Fruit fly (Drosophila melanogaster) whole organism, embryonic: ENCODE results near the gene Gpdh1.

Source experiments
- Adf1 ChIP-seq: fragments of 200-800 bp; sonication (Bioruptor generic); IDR thresholded peaks from 2 replicates; pipeline ENCODE4 v1.3.6; 2022; ENCODE audit warnings: missing biosample characterization, missing genetic modification characterization
- Aef1 ChIP-seq: fragments of 200-800 bp; sonication (Bioruptor generic); IDR thresholded peaks from 3 replicates; pipeline ENCODE4 v1.3.6; 2022; ENCODE audit warnings: missing biosample characterization, missing genetic modification characterization
- BEAF-32 ChIP-seq: fragments of 200-800 bp; sonication (Bioruptor generic); optimal IDR thresholded peaks from 3 replicates; lab custom pipeline; 2017; ENCODE audit warnings: missing biosample characterization, missing genetic modification characterization, mild to moderate bottlenecking, moderate library complexity, missing genetic modification reagents
- CG10366 ChIP-seq: fragments of 200-800 bp; sonication (Bioruptor generic); IDR thresholded peaks from 2 replicates; pipeline ENCODE4 v1.3.6; 2022; ENCODE audit warnings: missing biosample characterization, missing genetic modification characterization
- CG12942 ChIP-seq: fragments of 200-800 bp; sonication (Bioruptor generic); optimal IDR thresholded peaks from 3 replicates; lab custom pipeline; 2016; ENCODE audit warnings: missing biosample characterization, missing genetic modification characterization
- CG15011 ChIP-seq: fragments of 200-800 bp; sonication (Bioruptor generic); optimal IDR thresholded peaks from 3 replicates; lab custom pipeline; 2018; ENCODE audit warnings: missing biosample characterization, mild to moderate bottlenecking, missing genetic modification characterization
- CG1647 ChIP-seq: fragments of 200-800 bp; sonication (Bioruptor generic); optimal IDR thresholded peaks from 3 replicates; lab custom pipeline; 2016; ENCODE audit warnings: missing biosample characterization, missing genetic modification characterization
- CG17802 ChIP-seq: fragments of 200-800 bp; sonication (Bioruptor generic); optimal IDR thresholded peaks from 2 replicates; lab custom pipeline; 2018; ENCODE audit warnings: missing biosample characterization, mild to moderate bottlenecking, missing genetic modification characterization, moderate library complexity
- CG17912 ChIP-seq: fragments of 200-800 bp; sonication (Bioruptor generic); optimal IDR thresholded peaks from 2 replicates; lab custom pipeline; 2018; ENCODE audit warnings: missing biosample characterization, mild to moderate bottlenecking, missing genetic modification characterization
- CG18764 ChIP-seq: fragments of 200-800 bp; sonication (Bioruptor generic); optimal IDR thresholded peaks from 3 replicates; lab custom pipeline; 2016; ENCODE audit warnings: missing biosample characterization, missing genetic modification characterization
- CG31441 ChIP-seq: fragments of 200-800 bp; sonication (Bioruptor generic); IDR thresholded peaks from 2 replicates; pipeline ENCODE4 v1.3.6; 2022; ENCODE audit warnings: missing biosample characterization, missing genetic modification characterization
- CG32767 ChIP-seq: fragments of 200-800 bp; sonication (Bioruptor generic); IDR thresholded peaks from 2 replicates; pipeline ENCODE4 v1.3.6; 2022; ENCODE audit warnings: missing biosample characterization, missing genetic modification characterization
- CG6254 ChIP-seq: fragments of 200-800 bp; sonication (Bioruptor generic); optimal IDR thresholded peaks from 3 replicates; lab custom pipeline; 2017; ENCODE audit warnings: mild to moderate bottlenecking, missing biosample characterization, missing genetic modification reagents, missing genetic modification characterization
- CG6689 ChIP-seq: fragments of 200-800 bp; sonication (Bioruptor generic); IDR thresholded peaks from 2 replicates; pipeline ENCODE4 v1.3.6; 2022; ENCODE audit warnings: missing biosample characterization, missing genetic modification characterization
- CG7556 ChIP-seq: fragments of 200-800 bp; sonication (Bioruptor generic); optimal IDR thresholded peaks from 2 replicates; lab custom pipeline; 2017; ENCODE audit warnings: missing biosample characterization, mild to moderate bottlenecking, missing genetic modification characterization
- CG7928 ChIP-seq: fragments of 200-800 bp; sonication (Bioruptor generic); optimal IDR thresholded peaks from 2 replicates; lab custom pipeline; 2017; ENCODE audit warnings: missing biosample characterization, mild to moderate bottlenecking, missing genetic modification characterization
- CG8089 ChIP-seq: fragments of 200-800 bp; sonication (Bioruptor generic); optimal IDR thresholded peaks from 3 replicates; lab custom pipeline; 2016; ENCODE audit warnings: missing biosample characterization, missing genetic modification characterization
- CG8478 ChIP-seq: fragments of >200 bp; optimal IDR thresholded peaks from 2 replicates; lab custom pipeline; 2018
- CG9817 ChIP-seq: fragments of 200-800 bp; sonication (Bioruptor generic); optimal IDR thresholded peaks from 2 replicates; lab custom pipeline; 2018; ENCODE audit warnings: missing biosample characterization, mild to moderate bottlenecking, missing genetic modification characterization, moderate library complexity
- CG9932 ChIP-seq: fragments of 200-800 bp; sonication (Bioruptor generic); IDR thresholded peaks from 2 replicates; pipeline ENCODE4 v1.3.6; 2022; ENCODE audit warnings: missing biosample characterization, missing genetic modification characterization
- D19B ChIP-seq: fragments of 200-800 bp; sonication (Bioruptor generic); optimal IDR thresholded peaks from 2 replicates; lab custom pipeline; 2017; ENCODE audit warnings: missing biosample characterization, mild to moderate bottlenecking, missing genetic modification characterization
- Doc2 ChIP-seq: fragments of 200-800 bp; sonication (Bioruptor generic); IDR thresholded peaks from 2 replicates; pipeline ENCODE4 v1.3.6; 2022; ENCODE audit warnings: missing biosample characterization, missing genetic modification characterization
- Drgx ChIP-seq: fragments of 200-800 bp; sonication (Bioruptor generic); IDR thresholded peaks from 2 replicates; pipeline ENCODE4 v1.3.6; 2022; ENCODE audit warnings: missing biosample characterization, missing genetic modification characterization
- H15 ChIP-seq: fragments of 200-800 bp; sonication (Bioruptor generic); IDR thresholded peaks from 3 replicates; pipeline ENCODE4 v1.3.6; 2022; ENCODE audit warnings: missing biosample characterization, missing genetic modification characterization
- HLH4C ChIP-seq: fragments of 200-800 bp; sonication (Bioruptor generic); IDR thresholded peaks from 3 replicates; pipeline ENCODE4 v1.3.6; 2022; ENCODE audit warnings: missing biosample characterization, missing genetic modification characterization; ENCODE audit not compliant: partially characterized antibody
- MBD-R2 ChIP-seq: fragments of 200-800 bp; sonication (Bioruptor generic); IDR thresholded peaks from 2 replicates; pipeline ENCODE4 v1.3.6; 2022; ENCODE audit warnings: missing biosample characterization, missing genetic modification characterization
- Myb ChIP-seq: fragments of 200-800 bp; sonication (Bioruptor generic); optimal IDR thresholded peaks from 2 replicates; lab custom pipeline; 2016; ENCODE audit warnings: missing biosample characterization, missing genetic modification characterization
- Oaz ChIP-seq: fragments of 200-800 bp; sonication (Bioruptor generic); IDR thresholded peaks from 2 replicates; pipeline ENCODE4 v1.3.6; 2022; ENCODE audit warnings: missing biosample characterization, missing genetic modification characterization
- Taf1 ChIP-seq: fragments of 200-800 bp; sonication (Bioruptor generic); IDR thresholded peaks from 2 replicates; pipeline ENCODE4 v1.3.6; 2022; ENCODE audit warnings: missing biosample characterization, missing genetic modification characterization
- bbx ChIP-seq: fragments of 200-800 bp; sonication (Bioruptor generic); IDR thresholded peaks from 2 replicates; pipeline ENCODE4 v1.3.6; 2022; ENCODE audit warnings: missing biosample characterization, missing genetic modification characterization; ENCODE audit not compliant: partially characterized antibody
- btn ChIP-seq: fragments of 200-800 bp; sonication (Bioruptor generic); optimal IDR thresholded peaks from 2 replicates; lab custom pipeline; 2016; ENCODE audit warnings: missing biosample characterization, missing genetic modification characterization
- caup ChIP-seq: fragments of 200-800 bp; sonication (Bioruptor generic); optimal IDR thresholded peaks from 3 replicates; lab custom pipeline; 2017; ENCODE audit warnings: missing biosample characterization, mild to moderate bottlenecking, missing genetic modification characterization, moderate library complexity; ENCODE audit not compliant: severe bottlenecking
- ci ChIP-seq: fragments of 200-800 bp; sonication (Bioruptor generic); IDR thresholded peaks from 3 replicates; pipeline ENCODE4 v1.3.6; 2022; ENCODE audit warnings: missing biosample characterization, missing genetic modification characterization
- dan ChIP-seq: fragments of 200-800 bp; sonication (Bioruptor generic); IDR thresholded peaks from 2 replicates; pipeline ENCODE4 v1.3.6; 2022; ENCODE audit warnings: missing biosample characterization, missing genetic modification characterization
- exex ChIP-seq: fragments of 200-800 bp; sonication (Bioruptor generic); optimal IDR thresholded peaks from 4 replicates; lab custom pipeline; 2018; ENCODE audit warnings: missing biosample characterization, mild to moderate bottlenecking, missing genetic modification characterization, moderate library complexity
- fu2 ChIP-seq: fragments of 200-800 bp; sonication (Bioruptor generic); optimal IDR thresholded peaks from 2 replicates; lab custom pipeline; 2016; ENCODE audit warnings: missing biosample characterization, missing genetic modification characterization
- ham ChIP-seq: fragments of 200-800 bp; sonication (Bioruptor generic); IDR thresholded peaks from 2 replicates; pipeline ENCODE4 v1.3.6; 2022; ENCODE audit warnings: missing biosample characterization, missing genetic modification characterization
- hbn ChIP-seq: fragments of 200-800 bp; sonication (Bioruptor generic); IDR thresholded peaks from 2 replicates; pipeline ENCODE4 v1.3.6; 2022; ENCODE audit warnings: missing biosample characterization, missing genetic modification characterization; ENCODE audit not compliant: partially characterized antibody
- lola ChIP-seq, 3 experiments: fragments of >200 bp in 2 of 3; fragments of 200-800 bp in 1 of 3; sonication (Bioruptor generic) in 1 of 3; optimal IDR thresholded peaks; 2 replicates each; lab custom pipeline; 2017 to 2019; ENCODE audit warnings: missing biosample characterization in 3 of 3, missing genetic modification characterization in 3 of 3, mild to moderate bottlenecking in 1 of 3, moderate library complexity in 1 of 3
- luna ChIP-seq: fragments of 200-800 bp; sonication (Bioruptor generic); optimal IDR thresholded peaks from 2 replicates; lab custom pipeline; 2016; ENCODE audit warnings: missing biosample characterization, missing genetic modification characterization
- maf-S ChIP-seq: fragments of 200-800 bp; sonication (Bioruptor generic); optimal IDR thresholded peaks from 2 replicates; lab custom pipeline; 2016; ENCODE audit warnings: missing biosample characterization, missing genetic modification characterization
- nerfin-1 ChIP-seq: fragments of 200-800 bp; sonication (Bioruptor generic); optimal IDR thresholded peaks from 3 replicates; lab custom pipeline; 2019; ENCODE audit warnings: missing biosample characterization, mild to moderate bottlenecking, missing genetic modification characterization, moderate library complexity
- odd ChIP-seq: fragments of 200-800 bp; sonication (Bioruptor generic); optimal IDR thresholded peaks from 2 replicates; lab custom pipeline; 2017; ENCODE audit warnings: missing biosample characterization, mild to moderate bottlenecking, missing genetic modification characterization
- rib ChIP-seq: fragments of 200-800 bp; sonication (Bioruptor generic); IDR thresholded peaks from 2 replicates; pipeline ENCODE4 v1.3.6; 2022; ENCODE audit warnings: missing biosample characterization, missing genetic modification characterization
- shn ChIP-seq: fragments of 200-800 bp; sonication (Bioruptor generic); optimal IDR thresholded peaks from 3 replicates; lab custom pipeline; 2016; ENCODE audit warnings: missing biosample characterization, missing genetic modification characterization
- ssp ChIP-seq: fragments of 200-800 bp; sonication (Bioruptor generic); IDR thresholded peaks from 2 replicates; pipeline ENCODE4 v1.3.6; 2022; ENCODE audit warnings: missing biosample characterization, missing genetic modification characterization
- sug ChIP-seq: fragments of 200-800 bp; optimal IDR thresholded peaks from 2 replicates; lab custom pipeline; 2019; ENCODE audit warnings: missing biosample characterization, mild to moderate bottlenecking, missing genetic modification characterization, moderate library complexity
- tgo ChIP-seq: fragments of 200-800 bp; sonication (Bioruptor generic); IDR thresholded peaks from 3 replicates; pipeline ENCODE4 v1.3.6; 2022; ENCODE audit warnings: missing biosample characterization, missing genetic modification characterization
- zfh1 ChIP-seq: fragments of 200-800 bp; sonication (Bioruptor generic); IDR thresholded peaks from 3 replicates; pipeline ENCODE4 v1.3.6; 2022; ENCODE audit warnings: missing biosample characterization, missing genetic modification characterization

Gene Gpdh1

DNA sequence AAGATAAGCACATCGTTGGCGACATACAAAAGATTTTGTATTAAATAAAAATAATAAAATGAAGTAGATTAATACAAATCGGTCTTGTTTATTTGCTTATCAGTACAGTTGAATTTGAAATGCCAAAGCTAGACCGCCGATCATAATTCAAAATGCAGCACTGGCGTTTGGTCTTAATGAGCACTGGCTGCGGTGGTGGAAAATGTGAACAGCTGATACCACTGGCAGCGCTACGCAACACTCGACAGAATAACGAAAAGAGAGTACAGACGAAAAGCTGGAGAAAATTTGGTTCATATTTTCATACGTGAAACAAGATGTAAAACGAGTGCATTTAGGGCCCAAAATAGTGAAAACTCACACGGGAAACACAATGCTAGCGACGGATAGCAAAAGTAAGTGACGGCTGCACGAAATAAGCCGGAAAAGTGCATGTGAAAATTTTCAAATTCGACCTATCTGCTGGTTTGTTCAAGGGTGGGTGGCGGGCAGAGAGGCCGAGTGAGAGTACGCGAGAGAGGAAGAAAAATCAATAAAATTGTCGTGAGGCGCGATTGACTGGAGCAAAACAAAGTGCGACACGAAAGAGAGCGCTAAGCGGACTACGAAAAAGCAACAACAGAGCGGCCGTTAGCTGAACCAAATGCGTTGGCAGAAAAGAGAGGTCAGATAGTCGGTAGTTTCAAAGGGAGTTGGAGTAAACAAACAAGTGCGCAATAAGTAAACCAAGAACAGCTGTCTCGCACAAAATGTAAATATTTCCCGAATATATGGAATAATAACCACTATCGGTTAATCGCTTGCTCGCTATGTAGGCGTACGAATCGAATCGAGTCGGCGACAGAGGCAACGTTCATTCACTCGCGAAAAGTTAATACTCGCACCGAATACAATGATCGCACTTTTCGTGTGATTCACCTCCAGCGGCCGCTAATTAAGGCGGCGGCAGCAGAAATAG is 36.3 kb upstream of the Gpdh1 start, which contains the start of gene bchs (continued):
- no peak for TF ChIP-seq H15 (GFP tag; lab: Robert Waterston, UW)
- peak; percentile 36 for TF ChIP-seq Myb
- peak; percentile 96 for TF ChIP-seq caup (GFP tag; lab: Kevin White, UChicago)
- TF ChIP-seq CG1647, result peak; percentile 73
- TF ChIP-seq Doc2 (GFP tag; lab: Robert Waterston, UW), result no peak
- TF ChIP-seq Drgx (GFP tag; lab: Robert Waterston, UW), result no peak
- peak; percentile 86 for TF ChIP-seq nerfin-1
- TF ChIP-seq shn (GFP tag; lab: Kevin White, UChicago), result peak; percentile 86
- peak; percentile 84 for TF ChIP-seq zfh1 (GFP tag; lab: Robert Waterston, UW)
- peak in 1 of 3 experiments; percentile 74 for TF ChIP-seq lola (GFP tag; optimal IDR thresholded peaks at IDR 0.05; lab: Kevin White, UChicago)
- no peak for TF ChIP-seq Oaz (GFP tag; lab: Robert Waterston, UW)
- peak; percentile 96 for TF ChIP-seq odd (GFP tag; lab: Kevin White, UChicago)
- no peak for TF ChIP-seq ssp (GFP tag; lab: Robert Waterston, UW)
- peak; percentile 88 for TF ChIP-seq CG8089 (GFP tag; lab: Kevin White, UChicago)
- TF ChIP-seq Aef1 (GFP tag; lab: Robert Waterston, UW), result peak; percentile 34; the same call in 1 of the 3 replicates
- peak; percentile 18 for TF ChIP-seq fu2 (GFP tag; lab: Kevin White, UChicago)
- no peak for TF ChIP-seq CG8478 (lab: Kevin White, UChicago)
- TF ChIP-seq hbn (GFP tag; lab: Robert Waterston, UW), result no peak
- peak; percentile 38; the same call in 1 of the 2 replicates for TF ChIP-seq Taf1
- TF ChIP-seq MBD-R2 (GFP tag; lab: Robert Waterston, UW), result peak; percentile 43
- peak; percentile 92 for TF ChIP-seq CG17912 (GFP tag; lab: Kevin White, UChicago)
- TF ChIP-seq CG18764 (GFP tag; lab: Kevin White, UChicago), result no peak
- peak; percentile 97 for TF ChIP-seq ci (GFP tag; lab: Robert Waterston, UW)
- peak; percentile 62 for TF ChIP-seq CG17802
- TF ChIP-seq btn (GFP tag; lab: Kevin White, UChicago), result peak; percentile 85
- peak; percentile 56 for TF ChIP-seq CG10366 (GFP tag; lab: Robert Waterston, UW)
- peak; percentile 64; the same call in 2 of the 3 replicates for TF ChIP-seq tgo
- peak; percentile 33 for TF ChIP-seq BEAF-32 (GFP tag; lab: Kevin White, UChicago)
- peak; percentile 78 for TF ChIP-seq luna (GFP tag; lab: Kevin White, UChicago)
- TF ChIP-seq CG32767, result peak; percentile 69; the same call in 1 of the 2 replicates
- peak; percentile 90 for TF ChIP-seq CG7556 (GFP tag; lab: Kevin White, UChicago)
- peak; percentile 60 for TF ChIP-seq CG9817 (tag; lab: Kevin White, UChicago)
- TF ChIP-seq CG7928 (GFP tag; lab: Kevin White, UChicago), result peak; percentile 67
- TF ChIP-seq Adf1, result peak; percentile 76
- no peak for TF ChIP-seq ham
- TF ChIP-seq exex (tag; lab: Kevin White, UChicago), result peak; percentile 79
- no peak for TF ChIP-seq sug (tag; lab: Kevin White, UChicago)
- peak; percentile 91 for TF ChIP-seq CG6254
- peak; percentile 71 for TF ChIP-seq CG6689 (GFP tag; lab: Robert Waterston, UW)
- peak; percentile 85 for TF ChIP-seq CG12942 (GFP tag; lab: Kevin White, UChicago)
- TF ChIP-seq dan (GFP tag; lab: Robert Waterston, UW), result no peak
- TF ChIP-seq CG9932 (GFP tag; lab: Robert Waterston, UW), result peak; percentile 75
- peak; percentile 91 for TF ChIP-seq rib (GFP tag; lab: Robert Waterston, UW)
- no peak for TF ChIP-seq CG31441 (GFP tag; lab: Robert Waterston, UW)
- TF ChIP-seq bbx (GFP tag; lab: Robert Waterston, UW), result no peak
- TF ChIP-seq D19B (GFP tag; lab: Kevin White, UChicago), result peak; percentile 58
- TF ChIP-seq CG15011 (GFP tag; lab: Kevin White, UChicago), result peak; percentile 93
- TF ChIP-seq HLH4C (GFP tag; lab: Robert Waterston, UW), result no peak
- peak; percentile 87 for TF ChIP-seq maf-S (GFP tag; lab: Kevin White, UChicago)
